Worm (Caenorhabditis elegans) whole organism, young adult: ENCODE measurements around the gene Y38H6A.5.
"Not testable (repeated sequence)": the region's sequence is repeated elsewhere in the genome, so short reads cannot be mapped to it uniquely, and the experiment has no call there.

Experiments
- B0035.1 ChIP-seq: sonication (generic microtip); optimal IDR thresholded peaks from 2 replicates; lab custom pipeline; 2016; ENCODE audit warnings: missing genetic modification characterization, mild to moderate bottlenecking, missing compliant biosample characterization, missing genotype, missing genetic modification reagents
- C17E4.6 ChIP-seq: fragments of 200-800 bp; sonication (Bioruptor generic); IDR thresholded peaks from 2 replicates; pipeline ENCODE4 v1.3.6; 2022; ENCODE audit warnings: missing genetic modification reagents, missing genetic modification characterization, missing compliant biosample characterization
- F22D6.2 ChIP-seq: sonication (generic microtip); optimal IDR thresholded peaks from 2 replicates; lab custom pipeline; 2016; ENCODE audit warnings: mild to moderate bottlenecking, missing genetic modification characterization, missing compliant biosample characterization
- F49E8.2 ChIP-seq: sonication (generic microtip); optimal IDR thresholded peaks from 3 replicates; lab custom pipeline; 2017; ENCODE audit warnings: missing genetic modification characterization, mild to moderate bottlenecking, missing compliant biosample characterization, antibody characterized with exemption, moderate library complexity; ENCODE audit not compliant: insufficient read depth
- F52B5.7 ChIP-seq: sonication (generic microtip); optimal IDR thresholded peaks from 2 replicates; lab custom pipeline; 2016; ENCODE audit warnings: mild to moderate bottlenecking, missing genetic modification characterization, missing compliant biosample characterization
- F57A8.1 ChIP-seq: fragments of 200-800 bp; sonication (Bioruptor generic); optimal IDR thresholded peaks from 2 replicates; lab custom pipeline; 2018; ENCODE audit warnings: mild to moderate bottlenecking, missing genetic modification characterization, moderate library complexity, missing compliant biosample characterization
- T07F8.4 ChIP-seq: sonication (generic microtip); optimal IDR thresholded peaks from 2 replicates; lab custom pipeline; 2016; ENCODE audit warnings: mild to moderate bottlenecking, missing genetic modification characterization, moderate library complexity, missing compliant biosample characterization
- Y53F4B.3 ChIP-seq: fragments of 200-800 bp; sonication (Bioruptor generic); IDR thresholded peaks from 2 replicates; pipeline ENCODE4 v1.3.6; 2022; ENCODE audit warnings: missing genetic modification reagents, missing genetic modification characterization, missing compliant biosample characterization
- Y53G8AR.9 ChIP-seq: fragments of 200-800 bp; sonication (Bioruptor generic); conservative IDR thresholded peaks from 2 replicates; pipeline ENCODE4 v1.3.6; 2022; ENCODE audit warnings: missing genetic modification reagents, missing genetic modification characterization, missing compliant biosample characterization
- Y67H2A.10 ChIP-seq: fragments of 200-800 bp; sonication (Bioruptor generic); conservative IDR thresholded peaks from 2 replicates; pipeline ENCODE4 v1.3.6; 2022; ENCODE audit warnings: missing genetic modification reagents, missing genetic modification characterization, missing compliant biosample characterization
- atf-7 ChIP-seq: sonication (generic microtip); optimal IDR thresholded peaks from 2 replicates; lab custom pipeline; 2017; ENCODE audit warnings: mild to moderate bottlenecking, missing genetic modification characterization, missing compliant biosample characterization
- bed-1 ChIP-seq: fragments of 200-800 bp; sonication (Bioruptor generic); IDR thresholded peaks from 2 replicates; pipeline ENCODE4 v1.3.6; 2022; ENCODE audit warnings: missing genetic modification reagents, missing genetic modification characterization, missing compliant biosample characterization
- bed-2 ChIP-seq: fragments of 200-800 bp; sonication (Bioruptor generic); IDR thresholded peaks from 2 replicates; pipeline ENCODE4 v1.3.6; 2022; ENCODE audit warnings: missing genetic modification reagents, missing genetic modification characterization, missing compliant biosample characterization
- ceh-100 ChIP-seq: fragments of 200-800 bp; sonication (Bioruptor generic); IDR thresholded peaks from 2 replicates; pipeline ENCODE4 v1.3.6; 2022; ENCODE audit warnings: missing genetic modification reagents, missing genetic modification characterization, missing compliant biosample characterization
- ceh-91 ChIP-seq: fragments of 200-800 bp; sonication (Bioruptor generic); IDR thresholded peaks from 2 replicates; pipeline ENCODE4 v1.3.6; 2022; ENCODE audit warnings: missing genetic modification reagents, missing genetic modification characterization, missing compliant biosample characterization
- dpl-1 ChIP-seq: fragments of 150-350 bp; optimal IDR thresholded peaks from 2 replicates; lab custom pipeline; 2014; ENCODE audit warnings: missing biosample characterization, missing genetic modification reagents, missing genetic modification characterization
- egl-18 ChIP-seq: fragments of 200-800 bp; sonication (Bioruptor generic); IDR thresholded peaks from 2 replicates; pipeline ENCODE4 v1.3.6; 2022; ENCODE audit warnings: missing genetic modification reagents, missing genetic modification characterization, missing compliant biosample characterization
- ekl-4 ChIP-seq: fragments of 200-800 bp; sonication (Bioruptor generic); IDR thresholded peaks from 2 replicates; pipeline ENCODE4 v1.3.6; 2022; ENCODE audit warnings: missing genetic modification reagents, missing genetic modification characterization, missing compliant biosample characterization
- hrde-1 ChIP-seq: sonication (generic microtip); optimal IDR thresholded peaks from 2 replicates; lab custom pipeline; 2016; ENCODE audit warnings: missing genetic modification characterization, mild to moderate bottlenecking, missing compliant biosample characterization, moderate library complexity, missing genotype, missing genetic modification reagents, borderline replicate concordance
- lag-1 ChIP-seq: fragments of 200-800 bp; sonication (Bioruptor generic); IDR thresholded peaks from 2 replicates; pipeline ENCODE4 v1.3.6; 2022; ENCODE audit warnings: missing genetic modification reagents, missing genetic modification characterization, missing compliant biosample characterization
- let-526 ChIP-seq: fragments of 200-800 bp; sonication (Bioruptor generic); IDR thresholded peaks from 2 replicates; pipeline ENCODE4 v1.3.6; 2022; ENCODE audit warnings: missing genetic modification reagents, missing genetic modification characterization, missing compliant biosample characterization
- lin-26 ChIP-seq: fragments of 200-800 bp; sonication (Bioruptor generic); IDR thresholded peaks from 2 replicates; pipeline ENCODE4 v1.3.6; 2022; ENCODE audit warnings: missing genetic modification reagents, missing genetic modification characterization, missing compliant biosample characterization
- madf-10 ChIP-seq: sonication (generic microtip); optimal IDR thresholded peaks from 2 replicates; lab custom pipeline; 2016; ENCODE audit warnings: mild to moderate bottlenecking, missing genetic modification characterization, missing compliant biosample characterization
- mcd-1 ChIP-seq: fragments of 200-800 bp; sonication (Bioruptor generic); IDR thresholded peaks from 2 replicates; pipeline ENCODE4 v1.3.6; 2022; ENCODE audit warnings: missing genetic modification reagents, missing genetic modification characterization, missing compliant biosample characterization
- nhr-120 ChIP-seq: fragments of 200-800 bp; sonication (Bioruptor generic); IDR thresholded peaks from 2 replicates; pipeline ENCODE4 v1.3.6; 2022; ENCODE audit warnings: missing genetic modification characterization, missing compliant biosample characterization
- nhr-179 ChIP-seq: sonication (generic microtip); optimal IDR thresholded peaks from 2 replicates; lab custom pipeline; 2016; ENCODE audit warnings: mild to moderate bottlenecking, missing genetic modification characterization, missing compliant biosample characterization
- nhr-80 ChIP-seq: sonication (generic microtip); optimal IDR thresholded peaks from 2 replicates; lab custom pipeline; 2016; ENCODE audit warnings: missing genetic modification characterization, missing compliant biosample characterization
- nhr-90 ChIP-seq: sonication (generic microtip); optimal IDR thresholded peaks from 2 replicates; lab custom pipeline; 2016; ENCODE audit warnings: missing genotype, mild to moderate bottlenecking, missing genetic modification characterization, missing compliant biosample characterization
- pbrm-1 ChIP-seq: fragments of 200-800 bp; sonication (Bioruptor generic); IDR thresholded peaks from 2 replicates; pipeline ENCODE4 v1.3.6; 2022; ENCODE audit warnings: missing genetic modification reagents, missing genetic modification characterization, missing compliant biosample characterization
- rcor-1 ChIP-seq: fragments of 200-800 bp; sonication (Bioruptor generic); IDR thresholded peaks from 2 replicates; pipeline ENCODE4 v1.3.6; 2022; ENCODE audit warnings: missing genetic modification reagents, missing genetic modification characterization, missing compliant biosample characterization
- snpc-1.3 ChIP-seq: sonication (generic microtip); optimal IDR thresholded peaks from 2 replicates; lab custom pipeline; 2017; ENCODE audit warnings: missing genetic modification characterization, mild to moderate bottlenecking, missing compliant biosample characterization, antibody characterized with exemption, moderate library complexity, missing genotype, missing genetic modification reagents; ENCODE audit not compliant: insufficient read depth
- snpc-3.4 ChIP-seq: sonication (generic microtip); optimal IDR thresholded peaks from 2 replicates; lab custom pipeline; 2017; ENCODE audit warnings: missing genetic modification characterization, mild to moderate bottlenecking, missing compliant biosample characterization, antibody characterized with exemption, moderate library complexity, missing genotype, missing genetic modification reagents
- tbp1 ChIP-seq: fragments of 200-800 bp; sonication (Bioruptor generic); optimal IDR thresholded peaks from 2 replicates; lab custom pipeline; 2018; ENCODE audit warnings: mild to moderate bottlenecking, missing genetic modification characterization, missing compliant biosample characterization
- tbx-9 ChIP-seq: sonication (generic microtip); optimal IDR thresholded peaks from 2 replicates; lab custom pipeline; 2016; ENCODE audit warnings: borderline replicate concordance, missing genetic modification characterization, inconsistent platforms, missing compliant biosample characterization
- tlf-1 ChIP-seq: fragments of 200-800 bp; sonication (Bioruptor generic); optimal IDR thresholded peaks from 2 replicates; lab custom pipeline; 2018; ENCODE audit warnings: mild to moderate bottlenecking, missing genetic modification characterization, missing compliant biosample characterization

Gene Y38H6A.5

DNA sequence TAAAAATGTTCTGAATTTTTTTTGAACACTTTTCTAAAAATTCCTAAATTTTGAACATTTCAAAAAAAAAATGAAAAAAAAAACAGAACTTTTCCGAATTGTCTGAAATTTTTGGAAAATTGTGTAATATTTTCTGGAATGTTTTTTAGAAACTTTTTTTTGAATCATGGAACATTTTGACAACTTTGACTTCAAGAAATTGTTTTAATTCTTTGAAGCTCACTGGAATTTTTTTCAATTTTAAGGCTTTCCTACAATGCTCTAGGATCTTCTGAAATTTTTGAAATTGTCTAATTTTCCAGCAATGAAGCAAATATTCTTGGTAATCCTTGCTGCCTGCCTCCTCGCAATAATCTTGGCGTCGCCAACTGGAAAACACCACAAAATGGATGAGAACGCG lies 40.1 kb upstream of the Y38H6A.5 start, which contains the start of gene ins-35:
TSS of gene ins-35 (plus strand) at position 301 of the 400 bp plus-strand sequence.
- no peak for TF ChIP-seq Y53F4B.3
- TF ChIP-seq nhr-179, result no peak
- no peak for TF ChIP-seq nhr-90 (tag; lab: Kevin White, UChicago)
- TF ChIP-seq F49E8.2 (tag; lab: Kevin White, UChicago), result no peak
- no peak for TF ChIP-seq F52B5.7 (tag; lab: Kevin White, UChicago)
- TF ChIP-seq pbrm-1 (GFP tag; lab: Robert Waterston, UW), result no peak
- no peak for TF ChIP-seq ekl-4 (GFP tag; lab: Robert Waterston, UW)
- no peak for TF ChIP-seq F22D6.2
- TF ChIP-seq F57A8.1 (GFP tag; lab: Kevin White, UChicago), result no peak
- no peak for TF ChIP-seq ceh-100 (GFP tag; lab: Robert Waterston, UW)
- no peak for TF ChIP-seq egl-18 (GFP tag; lab: Robert Waterston, UW)
- TF ChIP-seq nhr-120 (GFP tag; lab: Robert Waterston, UW), result no peak
- TF ChIP-seq atf-7 (tag; lab: Kevin White, UChicago), result no peak
- TF ChIP-seq ceh-91, result no peak
- TF ChIP-seq tbp1 (GFP tag; lab: Kevin White, UChicago), result no peak
- no peak for TF ChIP-seq hrde-1 (tag; lab: Kevin White, UChicago)
- no peak for TF ChIP-seq bed-1 (GFP tag; lab: Robert Waterston, UW)
- TF ChIP-seq C17E4.6 (GFP tag; lab: Robert Waterston, UW), result no peak

DNA sequence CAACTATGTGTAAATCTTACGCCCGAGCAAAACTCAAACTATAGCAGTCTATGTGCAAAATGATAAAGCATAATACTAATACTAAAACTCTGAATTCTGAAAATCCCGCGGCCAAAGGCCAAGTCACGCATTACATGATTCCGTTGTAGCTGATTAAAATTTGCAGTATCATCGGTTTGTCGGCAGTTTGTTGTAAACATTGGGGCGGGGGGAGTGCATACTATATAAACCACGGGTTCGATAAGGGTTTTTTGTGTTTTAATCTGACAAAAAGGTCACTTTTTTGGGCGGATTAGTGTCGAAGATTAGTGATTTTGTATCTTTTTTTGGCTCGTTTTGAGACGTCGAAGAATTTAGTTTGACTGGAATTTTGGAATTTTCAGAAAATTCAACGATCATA lies 39.3 kb upstream of the Y38H6A.5 start:
- peak; percentile 1 for TF ChIP-seq nhr-80 (tag; lab: Kevin White, UChicago)
- TF ChIP-seq tlf-1 (GFP tag; lab: Kevin White, UChicago), result no peak
- TF ChIP-seq lin-26 (GFP tag; lab: Robert Waterston, UW), result no peak
- TF ChIP-seq lag-1 (GFP tag; lab: Robert Waterston, UW), result no peak

DNA sequence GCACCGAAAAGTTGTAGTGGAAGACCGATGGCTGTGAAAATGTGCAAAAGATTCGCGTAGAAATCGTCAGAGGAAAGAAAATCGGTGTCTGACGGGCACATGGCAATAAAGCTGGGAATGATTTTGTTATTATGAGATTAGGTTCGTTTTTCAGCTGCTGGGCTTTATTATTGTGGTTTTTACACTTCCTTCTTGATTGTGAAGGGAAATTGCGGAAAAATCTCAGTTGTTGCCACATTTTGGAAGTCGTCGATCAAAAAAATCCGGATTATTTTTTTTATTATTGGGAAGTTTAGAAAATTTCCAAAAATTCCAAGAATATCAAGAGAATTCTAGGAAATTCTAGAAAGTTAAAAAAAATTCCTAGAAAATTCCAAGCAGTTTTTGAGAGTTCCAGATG lies 34.0 kb upstream of the Y38H6A.5 start, which contains the start of gene srh-177:
TSS of gene srh-177 (minus strand) at position 101 of the 400 bp plus-strand sequence.
- TF ChIP-seq tbx-9 (tag; lab: Kevin White, UChicago); dpl-1 (GFP tag; lab: Kevin White, UChicago); bed-2 (GFP tag; lab: Robert Waterston, UW): not testable (repeated sequence)

DNA sequence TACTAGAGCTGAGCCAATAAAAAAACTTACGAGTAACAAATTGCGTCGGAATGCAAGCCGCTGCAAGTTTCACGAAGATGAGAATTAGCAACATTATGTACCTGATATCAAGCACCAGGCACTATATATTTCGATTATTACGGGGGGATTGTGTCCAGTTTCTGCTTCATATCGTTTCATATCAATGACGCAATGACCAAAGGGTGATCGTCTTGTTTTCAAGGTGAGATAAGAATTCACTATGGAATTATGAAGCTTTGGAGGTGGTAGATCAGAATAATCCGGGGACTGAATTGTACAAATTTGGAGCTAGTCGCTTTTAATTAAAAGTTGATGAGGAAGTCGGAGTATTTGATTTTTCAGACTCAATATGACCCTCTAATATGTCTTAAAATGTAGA lies 31.7 kb upstream of the Y38H6A.5 start, which contains the start of gene K02E2.8:
TSS of gene K02E2.8 (minus strand) at position 101 of the 400 bp plus-strand sequence.
- no peak for TF ChIP-seq mcd-1 (GFP tag; lab: Robert Waterston, UW)
- TF ChIP-seq let-526 (GFP tag; lab: Robert Waterston, UW), result no peak
- TF ChIP-seq nhr-120 (GFP tag; lab: Robert Waterston, UW), result no peak
- no peak for TF ChIP-seq rcor-1 (GFP tag; lab: Robert Waterston, UW)
- TF ChIP-seq Y67H2A.10, result no peak
- TF ChIP-seq C17E4.6 (GFP tag; lab: Robert Waterston, UW), result no peak
- TF ChIP-seq T07F8.4, result no peak
- no peak for TF ChIP-seq madf-10
- TF ChIP-seq snpc-3.4 (tag; lab: Kevin White, UChicago), result no peak

DNA sequence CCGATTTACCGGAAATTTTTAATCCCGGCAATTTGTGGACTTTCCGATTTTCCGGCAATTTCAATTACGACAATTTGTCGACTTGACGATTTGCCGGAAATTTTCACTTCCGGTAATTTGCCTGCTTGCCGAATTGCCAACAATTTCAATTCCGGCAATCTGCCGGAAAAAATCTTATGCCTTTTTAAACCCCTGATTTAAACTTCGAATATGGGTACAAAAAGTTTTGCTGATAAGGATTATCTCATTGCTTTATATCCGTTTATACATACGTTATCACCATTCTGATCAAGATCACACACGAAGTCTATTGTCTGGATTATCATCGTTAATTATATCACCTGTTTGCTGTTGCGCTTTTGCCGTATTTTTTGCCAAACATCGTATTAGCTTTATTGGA lies 21.3 kb upstream of the Y38H6A.5 start, which contains the start of gene grd-11:
TSS of gene grd-11 (plus strand) at position 301 of the 400 bp plus-strand sequence.
- TF ChIP-seq Y53G8AR.9 (GFP tag; lab: Robert Waterston, UW), result no peak
- TF ChIP-seq tbp1 (GFP tag; lab: Kevin White, UChicago), result no peak
- no peak for TF ChIP-seq snpc-1.3 (tag; lab: Kevin White, UChicago)
- no peak for TF ChIP-seq B0035.1 (tag; lab: Kevin White, UChicago)
